Fruit fly (Drosophila melanogaster) whole organism, embryonic: Measurements from ENCODE around the gene Edg78E.

ENCODE experiments used
- CG10209 ChIP-seq: fragments of 200-800 bp; sonication (Bioruptor generic); optimal IDR thresholded peaks from 3 replicates; lab custom pipeline; 2017; ENCODE audit warnings: missing biosample characterization, mild to moderate bottlenecking, missing genetic modification characterization, missing genetic modification reagents
- CG10565 ChIP-seq: fragments of 200-800 bp; sonication (Bioruptor generic); optimal IDR thresholded peaks from 3 replicates; lab custom pipeline; 2016; ENCODE audit warnings: missing biosample characterization, mild to moderate bottlenecking, missing genetic modification characterization
- CG12659 ChIP-seq: fragments of 200-800 bp; sonication (Bioruptor generic); optimal IDR thresholded peaks from 3 replicates; lab custom pipeline; 2017; ENCODE audit warnings: mild to moderate bottlenecking, missing biosample characterization, missing genetic modification reagents, missing genetic modification characterization
- CG16815 ChIP-seq: fragments of 200-800 bp; sonication (Bioruptor generic); optimal IDR thresholded peaks from 3 replicates; lab custom pipeline; 2017; ENCODE audit warnings: missing biosample characterization, mild to moderate bottlenecking, missing genetic modification characterization
- CG18262 ChIP-seq: fragments of 200-800 bp; optimal IDR thresholded peaks from 3 replicates; lab custom pipeline; 2019; ENCODE audit warnings: missing biosample characterization, mild to moderate bottlenecking, missing genetic modification characterization, moderate library complexity
- CG2199 ChIP-seq: fragments of 200-800 bp; sonication (Bioruptor generic); IDR thresholded peaks from 3 replicates; pipeline ENCODE4 v1.3.6; 2022; ENCODE audit warnings: missing biosample characterization, missing genetic modification characterization
- CG4424 ChIP-seq: fragments of 200-800 bp; sonication (Bioruptor generic); optimal IDR thresholded peaks from 3 replicates; lab custom pipeline; 2016; ENCODE audit warnings: missing biosample characterization, missing genetic modification characterization
- CG4730 ChIP-seq: fragments of 200-800 bp; sonication (Bioruptor generic); IDR thresholded peaks from 2 replicates; pipeline ENCODE4 v1.3.6; 2022; ENCODE audit warnings: missing biosample characterization, missing genetic modification characterization
- CG6654 ChIP-seq: fragments of 200-800 bp; sonication (Bioruptor generic); optimal IDR thresholded peaks from 2 replicates; lab custom pipeline; 2017; ENCODE audit warnings: missing biosample characterization, mild to moderate bottlenecking, missing genetic modification characterization
- CG7745 ChIP-seq: fragments of 200-800 bp; sonication (Bioruptor generic); optimal IDR thresholded peaks from 2 replicates; lab custom pipeline; 2018; ENCODE audit warnings: missing biosample characterization, mild to moderate bottlenecking, missing genetic modification characterization, moderate library complexity
- CG9609 ChIP-seq: fragments of 200-800 bp; sonication (Bioruptor generic); optimal IDR thresholded peaks from 3 replicates; lab custom pipeline; 2016; ENCODE audit warnings: missing biosample characterization, missing genetic modification characterization
- CG9797 ChIP-seq: fragments of 200-800 bp; sonication (Bioruptor generic); optimal IDR thresholded peaks from 3 replicates; lab custom pipeline; 2018; ENCODE audit warnings: missing biosample characterization, mild to moderate bottlenecking, missing genetic modification characterization
- D ChIP-seq, 2 experiments: fragments of 200-800 bp in 1 of 2; fragments of >200 bp in 1 of 2; sonication (Bioruptor generic) in 1 of 2; optimal IDR thresholded peaks; 2 replicates in 1 of 2; 3 replicates in 1 of 2; lab custom pipeline; 2017; ENCODE audit warnings: mild to moderate bottlenecking in 1 of 2, missing biosample characterization in 1 of 2, missing genetic modification characterization in 1 of 2, missing genetic modification reagents in 1 of 2
- Dad ChIP-seq: fragments of 200-800 bp; sonication (Bioruptor generic); optimal IDR thresholded peaks from 3 replicates; lab custom pipeline; 2016; ENCODE audit warnings: missing biosample characterization, missing genetic modification characterization
- Dfd ChIP-seq, 2 experiments: fragments of >200 bp; optimal IDR thresholded peaks; 2 replicates each; lab custom pipeline; 2017; ENCODE audit warnings: missing biosample characterization in 2 of 2, missing genetic modification characterization in 2 of 2
- Dll ChIP-seq: fragments of 200-800 bp; sonication (Bioruptor generic); IDR thresholded peaks from 4 replicates; pipeline ENCODE4 v1.3.6; 2022; ENCODE audit warnings: missing biosample characterization, missing genetic modification characterization; ENCODE audit not compliant: partially characterized antibody
- Gug ChIP-seq: fragments of 200-800 bp; sonication (Bioruptor generic); IDR thresholded peaks from 4 replicates; pipeline ENCODE4 v1.3.6; 2022; ENCODE audit warnings: missing biosample characterization, missing genetic modification characterization
- HLH54F ChIP-seq: fragments of 200-800 bp; sonication (Bioruptor generic); optimal IDR thresholded peaks from 3 replicates; lab custom pipeline; 2016; ENCODE audit warnings: missing biosample characterization, missing genetic modification characterization
- Mes4 ChIP-seq: fragments of 200-800 bp; sonication (Bioruptor generic); optimal IDR thresholded peaks from 2 replicates; lab custom pipeline; 2016; ENCODE audit warnings: missing biosample characterization, missing genetic modification characterization
- Myb ChIP-seq: fragments of 200-800 bp; sonication (Bioruptor generic); optimal IDR thresholded peaks from 2 replicates; lab custom pipeline; 2016; ENCODE audit warnings: missing biosample characterization, missing genetic modification characterization
- Opbp ChIP-seq: fragments of 200-800 bp; sonication (Bioruptor generic); IDR thresholded peaks from 3 replicates; pipeline ENCODE4 v1.3.6; 2022; ENCODE audit warnings: missing biosample characterization, missing genetic modification characterization; ENCODE audit not compliant: partially characterized antibody
- Poxn ChIP-seq: fragments of 200-800 bp; sonication (Bioruptor generic); IDR thresholded peaks from 2 replicates; pipeline ENCODE4 v1.3.6; 2022; ENCODE audit warnings: missing biosample characterization, missing genetic modification characterization
- Rfx ChIP-seq: fragments of 200-800 bp; sonication (Bioruptor generic); IDR thresholded peaks from 2 replicates; pipeline ENCODE4 v1.3.6; 2022; ENCODE audit warnings: missing biosample characterization, missing genetic modification characterization
- Scr ChIP-seq: fragments of 200-800 bp; sonication (Bioruptor generic); IDR thresholded peaks from 2 replicates; pipeline ENCODE4 v1.3.6; 2022; ENCODE audit warnings: missing biosample characterization, missing genetic modification characterization; ENCODE audit not compliant: partially characterized antibody
- Sry-β ChIP-seq: fragments of 200-800 bp; sonication (Bioruptor generic); optimal IDR thresholded peaks from 2 replicates; lab custom pipeline; 2018; ENCODE audit warnings: missing biosample characterization, mild to moderate bottlenecking, missing genetic modification characterization, moderate library complexity
- danr ChIP-seq: fragments of 200-800 bp; sonication (Bioruptor generic); IDR thresholded peaks from 2 replicates; pipeline ENCODE4 v1.3.6; 2022; ENCODE audit warnings: missing biosample characterization, missing genetic modification characterization
- exex ChIP-seq: fragments of 200-800 bp; sonication (Bioruptor generic); optimal IDR thresholded peaks from 4 replicates; lab custom pipeline; 2018; ENCODE audit warnings: missing biosample characterization, mild to moderate bottlenecking, missing genetic modification characterization, moderate library complexity
- eyg ChIP-seq: fragments of 200-800 bp; sonication (Bioruptor generic); optimal IDR thresholded peaks from 3 replicates; lab custom pipeline; 2016; ENCODE audit warnings: missing biosample characterization, missing genetic modification characterization
- fd64A ChIP-seq: fragments of 200-800 bp; sonication (Bioruptor generic); optimal IDR thresholded peaks from 3 replicates; lab custom pipeline; 2018; ENCODE audit warnings: missing biosample characterization, mild to moderate bottlenecking, missing genetic modification characterization
- gce ChIP-seq: fragments of 200-800 bp; sonication (Bioruptor generic); IDR thresholded peaks from 3 replicates; pipeline ENCODE4 v1.3.6; 2022; ENCODE audit warnings: missing biosample characterization, missing genetic modification characterization
- grau ChIP-seq: fragments of 200-800 bp; optimal IDR thresholded peaks from 3 replicates; lab custom pipeline; 2019; ENCODE audit warnings: missing biosample characterization, mild to moderate bottlenecking, missing genetic modification characterization, moderate library complexity
- hth ChIP-seq: fragments of >200 bp; optimal IDR thresholded peaks from 2 replicates; lab custom pipeline; 2017; ENCODE audit warnings: inconsistent platforms
- inv ChIP-seq: fragments of 200-800 bp; sonication (Bioruptor generic); IDR thresholded peaks from 2 replicates; pipeline ENCODE4 v1.3.6; 2022; ENCODE audit warnings: missing biosample characterization, missing genetic modification characterization; ENCODE audit not compliant: partially characterized antibody
- lola ChIP-seq, 3 experiments: fragments of >200 bp in 2 of 3; fragments of 200-800 bp in 1 of 3; sonication (Bioruptor generic) in 1 of 3; optimal IDR thresholded peaks; 2 replicates each; lab custom pipeline; 2017 to 2019; ENCODE audit warnings: missing biosample characterization in 3 of 3, missing genetic modification characterization in 3 of 3, mild to moderate bottlenecking in 1 of 3, moderate library complexity in 1 of 3
- mirr ChIP-seq: fragments of 200-800 bp; sonication (Bioruptor generic); optimal IDR thresholded peaks from 3 replicates; lab custom pipeline; 2018; ENCODE audit warnings: missing biosample characterization, mild to moderate bottlenecking, missing genetic modification characterization
- nom ChIP-seq: fragments of 200-800 bp; sonication (Bioruptor generic); optimal IDR thresholded peaks from 2 replicates; lab custom pipeline; 2017; ENCODE audit warnings: missing biosample characterization, missing genetic modification characterization, mild to moderate bottlenecking, moderate library complexity, missing genetic modification reagents
- otp ChIP-seq: fragments of 200-800 bp; sonication (Bioruptor generic); IDR thresholded peaks from 3 replicates; pipeline ENCODE4, ENCODE4 v1.3.6; 2022; ENCODE audit warnings: missing biosample characterization, missing genetic modification characterization
- sc ChIP-seq, 3 experiments: fragments of >200 bp in 2 of 3; fragments of 200-800 bp in 1 of 3; sonication (Bioruptor generic) in 1 of 3; optimal IDR thresholded peaks; 2 replicates in 2 of 3; 3 replicates in 1 of 3; lab custom pipeline; 2017; ENCODE audit warnings: mild to moderate bottlenecking in 1 of 3, missing biosample characterization in 1 of 3, missing genetic modification characterization in 1 of 3, missing genetic modification reagents in 1 of 3
- sd ChIP-seq: fragments of 200-800 bp; sonication (Bioruptor generic); optimal IDR thresholded peaks from 3 replicates; lab custom pipeline; 2018; ENCODE audit warnings: missing biosample characterization, mild to moderate bottlenecking, missing genetic modification characterization, moderate library complexity
- sens ChIP-seq: fragments of 200-800 bp; sonication (Bioruptor generic); peaks from one replicate; lab custom pipeline; 2016; ENCODE audit warnings: missing biosample characterization, missing genetic modification characterization
- sisA ChIP-seq: fragments of 200-800 bp; sonication (Bioruptor generic); IDR thresholded peaks from 2 replicates; pipeline ENCODE4 v1.3.6; 2022; ENCODE audit warnings: missing biosample characterization, missing genetic modification characterization
- slbo ChIP-seq: fragments of 200-800 bp; sonication (Bioruptor generic); IDR thresholded peaks from 2 replicates; pipeline ENCODE4 v1.3.6; 2022; ENCODE audit warnings: missing biosample characterization, missing genetic modification characterization
- sug ChIP-seq: fragments of 200-800 bp; optimal IDR thresholded peaks from 2 replicates; lab custom pipeline; 2019; ENCODE audit warnings: missing biosample characterization, mild to moderate bottlenecking, missing genetic modification characterization, moderate library complexity
- trh ChIP-seq: fragments of 200-800 bp; sonication (Bioruptor generic); optimal IDR thresholded peaks from 2 replicates; lab custom pipeline; 2016; ENCODE audit warnings: missing biosample characterization, missing genetic modification characterization
- tup ChIP-seq: fragments of 200-800 bp; sonication (Bioruptor generic); optimal IDR thresholded peaks from 2 replicates; lab custom pipeline; 2016; ENCODE audit warnings: missing biosample characterization, mild to moderate bottlenecking, missing genetic modification characterization, moderate library complexity
- zen ChIP-seq: fragments of 200-800 bp; sonication (Bioruptor generic); optimal IDR thresholded peaks from 3 replicates; lab custom pipeline; 2018; ENCODE audit warnings: missing biosample characterization, mild to moderate bottlenecking, missing genetic modification characterization, moderate library complexity

The Edg78E gene

DNA sequence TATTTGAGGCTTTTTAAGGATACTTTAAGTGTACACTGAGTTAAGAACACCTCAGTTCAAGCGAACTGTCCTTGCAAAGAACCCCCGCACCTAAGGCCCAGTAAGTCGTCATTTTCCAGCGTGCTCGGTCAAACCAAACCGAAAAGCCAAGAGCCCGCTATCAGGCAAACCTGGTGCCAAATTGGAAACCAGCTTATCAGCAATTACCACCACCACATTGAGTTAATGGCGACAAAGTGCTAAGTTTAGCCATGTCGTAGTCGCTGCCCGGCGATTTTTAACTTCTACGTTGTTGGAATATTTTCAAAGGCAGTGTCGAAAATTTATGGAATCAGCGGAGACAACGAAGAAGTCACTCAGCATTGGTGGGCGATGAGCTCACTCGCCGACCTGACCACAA lies 14.9 kb downstream of the Edg78E start:
- TF ChIP-seq slbo (GFP tag; lab: Robert Waterston, UW) (0 out of 2 replicates have a peak, but pooled peaks have one; percentile 5), CG10565 (no peak), mirr (peak; percentile 74), exex (peak; percentile 93), sug (tag; lab: Kevin White, UChicago) (peak; percentile 72), sd (peak; percentile 55), grau (no peak)

DNA sequence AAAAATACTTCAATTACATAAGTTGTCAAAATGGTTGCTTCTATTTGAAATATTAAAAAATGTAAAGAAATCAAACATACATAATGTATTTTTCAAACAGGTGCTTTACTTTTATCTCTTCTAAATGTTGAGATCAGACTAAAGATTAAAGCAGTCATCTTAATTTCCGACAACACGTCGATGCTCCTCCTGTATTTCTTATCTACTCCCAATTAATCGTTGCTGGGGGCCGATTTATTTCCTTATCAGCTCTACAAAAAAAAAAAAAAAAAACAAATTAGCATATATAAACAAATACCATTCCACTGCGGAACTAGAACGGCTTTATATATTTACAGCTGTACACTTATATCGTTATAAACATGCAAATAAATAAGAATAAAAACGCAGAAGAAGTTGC lies 15.9 kb downstream of the Edg78E start:
- no peak for TF ChIP-seq CG16815 (GFP tag; lab: Kevin White, UChicago)
- TF ChIP-seq sens: peak; percentile 43
- peak; percentile 94 for TF ChIP-seq sug (tag; lab: Kevin White, UChicago)

DNA sequence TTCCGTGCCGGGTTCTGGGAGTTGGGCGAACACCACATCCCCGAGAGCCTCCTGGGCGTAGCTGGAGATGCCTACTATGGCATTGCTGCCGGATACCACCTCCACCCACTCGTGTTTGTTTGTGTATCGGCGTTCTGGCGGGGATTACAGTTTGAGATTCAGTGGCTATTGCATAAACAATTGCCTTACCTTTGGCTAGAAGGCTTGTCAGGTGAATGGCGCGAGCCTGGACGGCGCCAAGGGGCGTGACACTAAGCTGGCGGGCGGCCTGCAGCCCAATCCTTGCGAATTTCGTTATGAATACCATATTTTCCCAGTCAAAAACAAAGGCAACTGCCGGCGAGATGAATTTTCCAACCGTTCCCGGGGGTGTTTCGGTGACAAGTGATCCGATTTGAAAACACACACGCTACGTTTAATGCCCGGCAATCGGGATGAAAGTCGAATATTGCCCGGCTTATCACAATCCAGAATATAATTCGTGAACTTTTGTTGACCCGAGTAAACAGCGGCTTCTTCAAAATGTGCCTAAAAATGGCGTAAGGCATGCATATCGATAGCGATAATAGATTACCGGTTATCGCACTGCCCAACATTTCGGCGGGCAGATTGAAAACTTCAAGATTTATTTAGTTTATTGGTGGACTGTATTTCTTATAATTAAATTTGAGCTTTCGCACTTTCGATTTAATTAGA lies 16.5 kb downstream of the Edg78E start, which contains the start of gene ppl:
Gene ppl, minus strand, starts transcription at position 511 of the 696 bp plus-strand sequence.
- TF ChIP-seq CG9609 (GFP tag; lab: Kevin White, UChicago): no peak
- no peak for TF ChIP-seq Poxn
- TF ChIP-seq eyg (GFP tag; lab: Kevin White, UChicago): no peak
- TF ChIP-seq D (optimal IDR thresholded peaks at IDR 0.05; lab: Kevin White, UChicago): peak; percentile 43
- TF ChIP-seq D (GFP tag; optimal IDR thresholded peaks at IDR 0.05; lab: Kevin White, UChicago): no peak
- TF ChIP-seq trh (GFP tag; lab: Kevin White, UChicago): no peak
- no peak for TF ChIP-seq CG10209
- peak; percentile 9 for TF ChIP-seq CG12659
- TF ChIP-seq Rfx: no peak
- TF ChIP-seq sc (optimal IDR thresholded peaks at IDR 0.05; lab: Kevin White, UChicago): no peak
- TF ChIP-seq sc (GFP tag; optimal IDR thresholded peaks at IDR 0.05; lab: Kevin White, UChicago): no peak
- no peak for TF ChIP-seq inv (GFP tag; lab: Robert Waterston, UW)
- TF ChIP-seq CG6654 (GFP tag; lab: Kevin White, UChicago): peak; percentile 97
- TF ChIP-seq fd64A: no peak
- TF ChIP-seq Gug: no peak
- TF ChIP-seq Dfd (GFP tag; optimal IDR thresholded peaks at IDR 0.05; lab: Kevin White, UChicago): no peak
- TF ChIP-seq Mes4 (GFP tag; lab: Kevin White, UChicago): no peak
- peak; percentile 46; the same call in 1 of the 2 replicates for TF ChIP-seq Scr (GFP tag; lab: Robert Waterston, UW)
- TF ChIP-seq sisA (GFP tag; lab: Robert Waterston, UW): no peak
- no peak for TF ChIP-seq tup (GFP tag; lab: Kevin White, UChicago)
- TF ChIP-seq Opbp (GFP tag; lab: Robert Waterston, UW): peak; percentile 45; the same call in 2 of the 3 replicates
- TF ChIP-seq Dad (GFP tag; lab: Kevin White, UChicago): no peak
- no peak for TF ChIP-seq hth (lab: Kevin White, UChicago)
- no peak for TF ChIP-seq CG2199 (GFP tag; lab: Robert Waterston, UW)
- no peak for TF ChIP-seq gce
- no peak for TF ChIP-seq otp
- TF ChIP-seq CG9797 (GFP tag; lab: Kevin White, UChicago): peak; percentile 51
- peak; percentile 63; the same call in 2 of the 4 replicates for TF ChIP-seq Dll (GFP tag; lab: Robert Waterston, UW)
- TF ChIP-seq zen (tag; lab: Kevin White, UChicago): peak; percentile 4
- TF ChIP-seq slbo (GFP tag; lab: Robert Waterston, UW): no peak
- no peak for TF ChIP-seq CG7745 (tag; lab: Kevin White, UChicago)
- no peak for TF ChIP-seq CG4730 (GFP tag; lab: Robert Waterston, UW)
- TF ChIP-seq danr: no peak
- no peak for TF ChIP-seq Myb
- TF ChIP-seq lola (GFP tag; optimal IDR thresholded peaks at IDR 0.05; lab: Kevin White, UChicago): no peak
- TF ChIP-seq Sry-β: no peak
- no peak for TF ChIP-seq CG18262 (tag; lab: Kevin White, UChicago)
- no peak for TF ChIP-seq HLH54F
- peak; percentile 0 for TF ChIP-seq nom
- no peak for TF ChIP-seq CG4424
